Worm (Caenorhabditis elegans) whole organism, L3 larva: ENCODE data around the gene C06B8.7.

Experiments
- ZK546.5 ChIP-seq: sonication (generic microtip); optimal IDR thresholded peaks from 2 replicates; lab custom pipeline; 2017; ENCODE audit warnings: missing biosample characterization, missing genetic modification characterization
- aly-2 ChIP-seq: fragments of 150-350 bp; optimal IDR thresholded peaks from 2 replicates; lab custom pipeline; 2014; ENCODE audit warnings: missing biosample characterization, missing genetic modification characterization
- ama-1 ChIP-seq: fragments of 150-350 bp; optimal IDR thresholded peaks from 2 replicates; lab custom pipeline; 2018
- ceh-28 ChIP-seq: fragments of 150-350 bp; optimal IDR thresholded peaks from 2 replicates; lab custom pipeline; 2014; ENCODE audit warnings: missing biosample characterization, missing genetic modification reagents, missing genetic modification characterization
- ceh-82 ChIP-seq: fragments of 150-350 bp; optimal IDR thresholded peaks from 2 replicates; lab custom pipeline; 2014; ENCODE audit warnings: missing biosample characterization, missing genetic modification characterization
- ceh-9 ChIP-seq: sonication (generic microtip); optimal IDR thresholded peaks from 2 replicates; lab custom pipeline; 2018; ENCODE audit warnings: missing biosample characterization, missing genetic modification characterization
- daf-12 ChIP-seq: fragments of 150-350 bp; optimal IDR thresholded peaks from 2 replicates; lab custom pipeline; 2014; ENCODE audit warnings: missing biosample characterization, missing genetic modification reagents, missing genetic modification characterization
- egl-27 ChIP-seq: sonication (generic microtip); optimal IDR thresholded peaks from 4 replicates; lab custom pipeline; 2017; ENCODE audit warnings: missing biosample characterization, missing genetic modification reagents, missing genetic modification characterization
- egl-5 ChIP-seq: fragments of 150-350 bp; optimal IDR thresholded peaks from 2 replicates; lab custom pipeline; 2017; ENCODE audit warnings: missing biosample characterization, missing genetic modification reagents, missing genetic modification characterization, inconsistent platforms
- elt-1 ChIP-seq: fragments of 150-350 bp; optimal IDR thresholded peaks from 2 replicates; lab custom pipeline; 2014; ENCODE audit warnings: missing biosample characterization, missing genetic modification characterization
- elt-2 ChIP-seq: sonication (generic microtip); optimal IDR thresholded peaks from 2 replicates; lab custom pipeline; 2016; ENCODE audit warnings: missing genetic modification reagents, mild to moderate bottlenecking, missing genetic modification characterization, missing compliant biosample characterization
- elt-3 ChIP-seq, 3 experiments: fragments of 150-350 bp in 1 of 3; sonication (generic microtip) in 2 of 3; optimal IDR thresholded peaks; 2 replicates in 2 of 3; 4 replicates in 1 of 3; lab custom pipeline; 2014 to 2017; ENCODE audit warnings: missing biosample characterization in 3 of 3, missing genetic modification characterization in 3 of 3
- eor-1 ChIP-seq, 2 experiments: fragments of 150-350 bp; optimal IDR thresholded peaks; 2 replicates each; lab custom pipeline; 2014 to 2018; ENCODE audit warnings: missing biosample characterization in 2 of 2, missing genetic modification characterization in 2 of 2
- fkh-2 ChIP-seq: fragments of 150-350 bp; optimal IDR thresholded peaks from 2 replicates; lab custom pipeline; 2014; ENCODE audit warnings: missing biosample characterization, missing genetic modification reagents, missing genetic modification characterization
- fos-1 ChIP-seq: fragments of 150-350 bp; optimal IDR thresholded peaks from 2 replicates; lab custom pipeline; 2014; ENCODE audit warnings: missing biosample characterization, missing genetic modification characterization
- hmg-11 ChIP-seq: sonication (generic microtip); optimal IDR thresholded peaks from 2 replicates; lab custom pipeline; 2016; ENCODE audit warnings: missing genetic modification characterization, missing compliant biosample characterization
- jun-1 ChIP-seq: fragments of 150-350 bp; optimal IDR thresholded peaks from 2 replicates; lab custom pipeline; 2014; ENCODE audit warnings: missing biosample characterization, missing genetic modification reagents, missing genetic modification characterization
- lsy-12 ChIP-seq: sonication (generic microtip); optimal IDR thresholded peaks from 2 replicates; lab custom pipeline; 2016; ENCODE audit warnings: mild to moderate bottlenecking, missing genetic modification characterization, missing compliant biosample characterization
- mdl-1 ChIP-seq: fragments of 150-350 bp; optimal IDR thresholded peaks from 2 replicates; lab custom pipeline; 2014; ENCODE audit warnings: missing biosample characterization, missing genetic modification characterization
- mml-1 ChIP-seq: fragments of 150-350 bp; sonication (generic microtip); optimal IDR thresholded peaks from 3 replicates; lab custom pipeline; 2014; ENCODE audit warnings: missing biosample characterization, missing genetic modification characterization
- nfya-1 ChIP-seq: sonication (generic microtip); optimal IDR thresholded peaks from 2 replicates; lab custom pipeline; 2017; ENCODE audit warnings: missing genetic modification characterization, mild to moderate bottlenecking, missing compliant biosample characterization, antibody characterized with exemption, moderate library complexity; ENCODE audit not compliant: insufficient read depth
- nhr-23 ChIP-seq: fragments of 150-350 bp; optimal IDR thresholded peaks from 2 replicates; lab custom pipeline; 2014; ENCODE audit warnings: missing biosample characterization, missing genetic modification reagents, missing genetic modification characterization
- nhr-237 ChIP-seq: fragments of 150-350 bp; optimal IDR thresholded peaks from 2 replicates; lab custom pipeline; 2014; ENCODE audit warnings: missing biosample characterization, missing genetic modification characterization
- nhr-28 ChIP-seq: fragments of 150-350 bp; optimal IDR thresholded peaks from 2 replicates; lab custom pipeline; 2014; ENCODE audit warnings: missing biosample characterization, missing genetic modification characterization
- nhr-43 ChIP-seq: sonication (generic microtip); optimal IDR thresholded peaks from 2 replicates; lab custom pipeline; 2016; ENCODE audit warnings: mild to moderate bottlenecking, missing genetic modification characterization, missing compliant biosample characterization; ENCODE audit not compliant: poor library complexity, severe bottlenecking
- nhr-67 ChIP-seq: fragments of 150-350 bp; optimal IDR thresholded peaks from 2 replicates; lab custom pipeline; 2014; ENCODE audit warnings: missing biosample characterization, missing genetic modification characterization
- nhr-76 ChIP-seq: fragments of 150-350 bp; sonication (generic microtip); optimal IDR thresholded peaks from 5 replicates; lab custom pipeline; 2014; ENCODE audit warnings: missing biosample characterization, missing genetic modification characterization
- nhr-77 ChIP-seq: fragments of 150-350 bp; optimal IDR thresholded peaks from 2 replicates; lab custom pipeline; 2014; ENCODE audit warnings: missing biosample characterization, missing genetic modification characterization
- pha-4 ChIP-seq: fragments of 150-350 bp; optimal IDR thresholded peaks from 2 replicates; lab custom pipeline; 2014; ENCODE audit warnings: missing biosample characterization, missing genetic modification reagents, missing genetic modification characterization
- pqm-1 ChIP-seq: fragments of 150-350 bp; optimal IDR thresholded peaks from 2 replicates; lab custom pipeline; 2017; ENCODE audit warnings: missing biosample characterization, missing genetic modification characterization, inconsistent platforms
- skn-1 ChIP-seq: fragments of 150-350 bp; optimal IDR thresholded peaks from 2 replicates; lab custom pipeline; 2014; ENCODE audit warnings: missing biosample characterization, missing genetic modification characterization
- unc-39 ChIP-seq: sonication (generic microtip); optimal IDR thresholded peaks from 4 replicates; lab custom pipeline; 2017; ENCODE audit warnings: missing biosample characterization, missing genetic modification characterization
- unc-62 ChIP-seq: fragments of 150-350 bp; sonication (generic microtip); optimal IDR thresholded peaks from 4 replicates; lab custom pipeline; 2014; ENCODE audit warnings: missing biosample characterization, missing genetic modification reagents, missing genetic modification characterization
- ztf-11 ChIP-seq: fragments of 150-350 bp; optimal IDR thresholded peaks from 2 replicates; lab custom pipeline; 2014; ENCODE audit warnings: missing biosample characterization, missing genetic modification characterization
- ztf-4 ChIP-seq: fragments of 150-350 bp; optimal IDR thresholded peaks from 2 replicates; lab custom pipeline; 2014; ENCODE audit warnings: missing biosample characterization, missing genetic modification characterization

The C06B8.7 gene

ce11 chrV:15465032-15465727, 33.4 kb upstream of the C06B8.7 start, which contains the start of gene pqn-71 (continued):
- TF ChIP-seq skn-1 (peak; percentile 70), nhr-67 (tag; lab: Kevin White, UChicago) (no peak), jun-1 (tag; lab: Kevin White, UChicago) (peak; percentile 90), aly-2 (tag; lab: Kevin White, UChicago) (no peak), egl-27 (tag; lab: Kevin White, UChicago) (peak; percentile 82), elt-1 (tag; lab: Kevin White, UChicago) (no peak), hmg-11 (tag; lab: Kevin White, UChicago) (peak; percentile 56), ama-1 (lab: Kevin White, UChicago) (no peak), fkh-2 (tag; lab: Kevin White, UChicago) (no peak), mdl-1 (peak; percentile 11), ztf-4 (tag; lab: Kevin White, UChicago) (no peak), elt-3 (tag; optimal IDR thresholded peaks at IDR 0.05; lab: Kevin White, UChicago) (peak in 1 of 3 experiments; percentile 76), nfya-1 (tag; lab: Kevin White, UChicago) (no peak), egl-5 (no peak), lsy-12 (tag; lab: Kevin White, UChicago) (peak; percentile 71), nhr-76 (tag; lab: Kevin White, UChicago) (peak; percentile 76), nhr-23 (tag; lab: Kevin White, UChicago) (peak; percentile 81), pqm-1 (tag; lab: Kevin White, UChicago) (peak; percentile 68), nhr-28 (tag; lab: Kevin White, UChicago) (no peak), ztf-11 (tag; lab: Kevin White, UChicago) (no peak), mml-1 (tag; lab: Kevin White, UChicago) (no peak), elt-2 (tag; lab: Kevin White, UChicago) (peak; percentile 85)

ce11 chrV:15466017-15466416, 32.5 kb upstream of the C06B8.7 start:
- no peak for TF ChIP-seq skn-1
- TF ChIP-seq, all 47 proteins: peak for 0

- TF ChIP-seq nhr-237 (tag; lab: Kevin White, UChicago) = no peak
- no peak for TF ChIP-seq egl-5
- no peak for TF ChIP-seq elt-1 (tag; lab: Kevin White, UChicago)
- no peak for TF ChIP-seq ceh-82 (tag; lab: Kevin White, UChicago)
- no peak for TF ChIP-seq aly-2 (tag; lab: Kevin White, UChicago)
- TF ChIP-seq nhr-43 (tag; lab: Kevin White, UChicago) = no peak
- TF ChIP-seq nhr-77 (tag; lab: Kevin White, UChicago) = no peak
- no peak for TF ChIP-seq ZK546.5 (tag; lab: Kevin White, UChicago)
- no peak for TF ChIP-seq nhr-67 (tag; lab: Kevin White, UChicago)
Measured at ce11 chrV:15466719-15467118, 31.8 kb upstream of the C06B8.7 start.

- TF ChIP-seq eor-1 (tag; optimal IDR thresholded peaks at IDR 0.05; lab: Kevin White, UChicago) (no peak), ceh-28 (tag; lab: Kevin White, UChicago) (no peak), elt-2 (tag; lab: Kevin White, UChicago) (no peak), fos-1 (tag; lab: Kevin White, UChicago) (no peak), unc-39 (tag; lab: Kevin White, UChicago) (no peak), unc-62 (no peak), mml-1 (tag; lab: Kevin White, UChicago) (no peak), egl-5 (no peak), pha-4 (tag; lab: Kevin White, UChicago) (no peak), nhr-23 (tag; lab: Kevin White, UChicago) (no peak), jun-1 (tag; lab: Kevin White, UChicago) (no peak), daf-12 (tag; lab: Kevin White, UChicago) (no peak), skn-1 (no peak), ceh-9 (tag; lab: Kevin White, UChicago) (no peak), nhr-77 (tag; lab: Kevin White, UChicago) (no peak)
- TF ChIP-seq, all 47 proteins: peak for 0
Measured at ce11 chrV:15471029-15471428, 27.5 kb upstream of the C06B8.7 start, which contains the start of gene dpf-1. dpf-1 (plus strand) TSS chrV:15471329.
